Worm (Caenorhabditis elegans): Measurements from ENCODE around the gene tat-6.

- TF ChIP-seq zip-2 (tag; optimal IDR thresholded peaks at IDR 0.05) (no peak), ZK546.5 (tag; optimal IDR thresholded peaks at IDR 0.05) (no peak)
These were observed 18.0 kb downstream of the tat-6 start, which contains the start of gene srab-11 for ce11 chrV:3146932-3147331.

Measured in whole organism, L4 larva.